Fruit fly (Drosophila melanogaster) whole organism, prepupa: Measurements from ENCODE around the gene CG5062.

Experiments
- CG32006 ChIP-seq: fragments of 200-800 bp; sonication (Bioruptor generic); optimal IDR thresholded peaks from 3 replicates; lab custom pipeline; 2017; ENCODE audit warnings: missing biosample characterization, mild to moderate bottlenecking, missing genetic modification characterization
- CG6854 ChIP-seq: fragments of 200-800 bp; sonication (Bioruptor generic); optimal IDR thresholded peaks from 2 replicates; lab custom pipeline; 2017; ENCODE audit warnings: missing biosample characterization, mild to moderate bottlenecking, missing genetic modification characterization
- lz ChIP-seq: fragments of 200-800 bp; sonication (Bioruptor generic); optimal IDR thresholded peaks from 3 replicates; lab custom pipeline; 2016; ENCODE audit warnings: missing biosample characterization, missing genetic modification characterization

dm6 chrX:5187121-5187520 is 5.0 kb upstream of the CG5062 start:
- no peak for TF ChIP-seq CG6854 (GFP tag; lab: Kevin White, UChicago)
- TF ChIP-seq CG32006 (GFP tag; lab: Kevin White, UChicago): no peak
- no peak for TF ChIP-seq lz (GFP tag; lab: Kevin White, UChicago)
